Worm (Caenorhabditis elegans) whole organism, L1 larva: ENCODE measurements around the gene K04A8.1.

Experiments
- Y116A8C.19 ChIP-seq: sonication (generic microtip); optimal IDR thresholded peaks from 2 replicates; lab custom pipeline; 2016; ENCODE audit warnings: missing compliant biosample characterization, missing genetic modification characterization, borderline replicate concordance
- ama-1 ChIP-seq: fragments of 150-350 bp; optimal IDR thresholded peaks from 2 replicates; lab custom pipeline; 2014
- ceh-90 ChIP-seq: sonication (generic microtip); optimal IDR thresholded peaks from 2 replicates; lab custom pipeline; 2016; ENCODE audit warnings: missing genetic modification characterization, missing compliant biosample characterization
- nhr-11 ChIP-seq: fragments of 150-350 bp; optimal IDR thresholded peaks from 2 replicates; lab custom pipeline; 2014; ENCODE audit warnings: missing biosample characterization, missing genetic modification characterization
- nhr-12 ChIP-seq: sonication (generic microtip); optimal IDR thresholded peaks from 2 replicates; lab custom pipeline; 2017; ENCODE audit warnings: missing biosample characterization, missing genetic modification characterization
- nhr-237 ChIP-seq: fragments of 150-350 bp; optimal IDR thresholded peaks from 2 replicates; lab custom pipeline; 2014; ENCODE audit warnings: missing biosample characterization, missing genetic modification characterization
- nhr-85 ChIP-seq: sonication (generic microtip); peaks from one replicate; lab custom pipeline; 2016; ENCODE audit warnings: missing genetic modification characterization, inconsistent platforms, missing compliant biosample characterization
- skn-1 ChIP-seq: fragments of 150-350 bp; optimal IDR thresholded peaks from 2 replicates; lab custom pipeline; 2014; ENCODE audit warnings: missing biosample characterization, missing genetic modification characterization
- snpc-4 ChIP-seq: fragments of 150-350 bp; optimal IDR thresholded peaks from 2 replicates; lab custom pipeline; 2014; ENCODE audit warnings: missing biosample characterization, missing genetic modification characterization
- sptf-1 ChIP-seq: fragments of 150-350 bp; optimal IDR thresholded peaks from 2 replicates; lab custom pipeline; 2014; ENCODE audit warnings: missing biosample characterization, missing genetic modification characterization
- tbx-2 ChIP-seq: sonication (generic microtip); optimal IDR thresholded peaks from 2 replicates; lab custom pipeline; 2016; ENCODE audit warnings: missing genetic modification characterization, missing compliant biosample characterization
- ztf-11 ChIP-seq, 2 experiments: sonication (generic microtip); optimal IDR thresholded peaks; 2 replicates each; lab custom pipeline; 2016 to 2017; ENCODE audit warnings: missing genetic modification characterization in 2 of 2, missing biosample characterization in 1 of 2, missing compliant biosample characterization in 1 of 2

DNA sequence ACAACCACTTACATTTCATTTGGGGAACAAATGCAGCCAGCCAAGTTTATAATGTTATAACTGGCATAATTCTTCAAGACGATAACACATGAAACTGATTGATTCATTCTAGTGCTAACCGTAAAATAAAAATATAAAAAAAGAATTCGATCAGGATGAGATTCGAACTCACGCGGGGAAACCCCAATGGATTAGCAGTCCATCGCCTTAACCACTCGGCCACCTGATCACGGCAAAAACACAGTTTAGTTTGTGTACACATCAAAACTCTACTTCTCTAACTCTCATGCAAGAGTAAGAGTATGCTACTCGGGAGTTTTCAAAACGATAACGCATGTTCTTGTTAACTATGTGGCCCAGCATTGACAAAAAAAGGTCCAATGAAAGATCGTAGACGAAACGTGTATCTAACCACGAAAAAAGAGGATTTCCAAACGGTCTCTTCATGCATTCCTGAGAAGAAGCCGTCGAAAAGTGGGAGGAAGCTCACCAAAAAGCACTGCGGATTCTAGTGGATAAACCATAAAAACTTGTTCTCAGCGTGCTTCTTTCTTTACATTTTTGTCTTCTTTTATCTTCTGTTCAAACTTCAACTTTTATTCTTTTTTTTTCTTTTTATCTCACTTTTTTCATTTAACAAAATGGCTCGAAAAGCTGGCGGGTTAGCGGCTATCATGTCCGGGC, 14.3 kb upstream of the K04A8.1 start, which contains the start of gene twk-10:
- TF ChIP-seq tbx-2 (tag; lab: Kevin White, UChicago) (no peak), ama-1 (lab: Kevin White, UChicago) (no peak), skn-1 (tag; lab: Kevin White, UChicago) (no peak), snpc-4 (tag; lab: Kevin White, UChicago) (no peak), ceh-90 (no peak), nhr-12 (tag; lab: Kevin White, UChicago) (no peak), nhr-237 (no peak), nhr-85 (tag; lab: Kevin White, UChicago) (no peak), sptf-1 (tag; lab: Kevin White, UChicago) (no peak), ztf-11 (tag; optimal IDR thresholded peaks at IDR 0.05; lab: Kevin White, UChicago) (no peak), nhr-11 (tag; lab: Kevin White, UChicago) (no peak), Y116A8C.19 (tag; lab: Kevin White, UChicago) (no peak)
